Worm (Caenorhabditis elegans) whole organism, L3 larva: ENCODE measurements around the gene C38C3.4.

Experiments
- ama-1 ChIP-seq: fragments of 150-350 bp; optimal IDR thresholded peaks from 2 replicates; lab custom pipeline; 2018
- ceh-28 ChIP-seq: fragments of 150-350 bp; optimal IDR thresholded peaks from 2 replicates; lab custom pipeline; 2014; ENCODE audit warnings: missing biosample characterization, missing genetic modification reagents, missing genetic modification characterization
- elt-1 ChIP-seq: fragments of 150-350 bp; optimal IDR thresholded peaks from 2 replicates; lab custom pipeline; 2014; ENCODE audit warnings: missing biosample characterization, missing genetic modification characterization
- elt-3 ChIP-seq, 3 experiments: fragments of 150-350 bp in 1 of 3; sonication (generic microtip) in 2 of 3; optimal IDR thresholded peaks; 2 replicates in 2 of 3; 4 replicates in 1 of 3; lab custom pipeline; 2014 to 2017; ENCODE audit warnings: missing biosample characterization in 3 of 3, missing genetic modification characterization in 3 of 3
- fos-1 ChIP-seq: fragments of 150-350 bp; optimal IDR thresholded peaks from 2 replicates; lab custom pipeline; 2014; ENCODE audit warnings: missing biosample characterization, missing genetic modification characterization
- mml-1 ChIP-seq: fragments of 150-350 bp; sonication (generic microtip); optimal IDR thresholded peaks from 3 replicates; lab custom pipeline; 2014; ENCODE audit warnings: missing biosample characterization, missing genetic modification characterization
- snpc-4 ChIP-seq: fragments of 150-350 bp; optimal IDR thresholded peaks from 2 replicates; lab custom pipeline; 2014; ENCODE audit warnings: missing biosample characterization, missing genetic modification characterization
- zag-1 ChIP-seq: fragments of 150-350 bp; optimal IDR thresholded peaks from 2 replicates; lab custom pipeline; 2014; ENCODE audit warnings: missing biosample characterization, missing genetic modification characterization

ce11 chrV:1451334-1451733 is 30.5 kb upstream of the C38C3.4 start, which contains the start of gene srj-23:
- no peak for TF ChIP-seq elt-3 (tag; optimal IDR thresholded peaks at IDR 0.05; lab: Kevin White, UChicago)
- no peak for TF ChIP-seq zag-1 (tag; lab: Kevin White, UChicago)
- TF ChIP-seq ceh-28 (tag; lab: Kevin White, UChicago) = no peak
- TF ChIP-seq mml-1 = no peak
- TF ChIP-seq ama-1 = no peak
- no peak for TF ChIP-seq elt-1 (tag; lab: Kevin White, UChicago)
- TF ChIP-seq fos-1 (tag; lab: Kevin White, UChicago) = no peak
- TF ChIP-seq snpc-4 (tag; lab: Kevin White, UChicago) = no peak
